Worm (Caenorhabditis elegans) whole organism, L2 larva: ENCODE measurements around the gene let-711.

ENCODE experiments used
- F13H6.1 ChIP-seq: sonication (generic microtip); optimal IDR thresholded peaks from 2 replicates; lab custom pipeline; 2016; ENCODE audit warnings: missing genetic modification characterization, missing compliant biosample characterization
- ama-1 ChIP-seq: fragments of 150-350 bp; optimal IDR thresholded peaks from 2 replicates; lab custom pipeline; 2018; ENCODE audit warnings: inconsistent platforms
- blmp-1 ChIP-seq: sonication (generic microtip); optimal IDR thresholded peaks from 2 replicates; lab custom pipeline; 2017; ENCODE audit warnings: missing genetic modification characterization, mild to moderate bottlenecking, missing compliant biosample characterization, antibody characterized with exemption, moderate library complexity; ENCODE audit not compliant: insufficient read depth
- egl-27 ChIP-seq: sonication (generic microtip); optimal IDR thresholded peaks from 3 replicates; lab custom pipeline; 2017; ENCODE audit warnings: missing biosample characterization, missing genetic modification reagents, missing genetic modification characterization
- nhr-21 ChIP-seq: fragments of 150-350 bp; optimal IDR thresholded peaks from 2 replicates; lab custom pipeline; 2014; ENCODE audit warnings: missing biosample characterization, missing genetic modification characterization
- nhr-77 ChIP-seq: fragments of 150-350 bp; optimal IDR thresholded peaks from 2 replicates; lab custom pipeline; 2014; ENCODE audit warnings: missing biosample characterization, missing genetic modification characterization
- unc-55 ChIP-seq: fragments of 150-350 bp; sonication (generic microtip); optimal IDR thresholded peaks from 3 replicates; lab custom pipeline; 2014; ENCODE audit warnings: missing biosample characterization, missing genetic modification reagents, missing genetic modification characterization
- zag-1 ChIP-seq: fragments of 150-350 bp; optimal IDR thresholded peaks from 2 replicates; lab custom pipeline; 2014; ENCODE audit warnings: missing biosample characterization, missing genetic modification characterization
- ztf-11 ChIP-seq: sonication (generic microtip); optimal IDR thresholded peaks from 2 replicates; lab custom pipeline; 2017; ENCODE audit warnings: missing biosample characterization, missing genetic modification characterization

- TF ChIP-seq zag-1 (tag; lab: Kevin White, UChicago) = no peak
- TF ChIP-seq ztf-11 (tag; lab: Kevin White, UChicago) = no peak
- no peak for TF ChIP-seq nhr-21 (tag; lab: Kevin White, UChicago)
- no peak for TF ChIP-seq F13H6.1 (tag; lab: Kevin White, UChicago)
- no peak for TF ChIP-seq nhr-77 (tag; lab: Kevin White, UChicago)
- TF ChIP-seq unc-55 = no peak
- no peak for TF ChIP-seq blmp-1 (tag; lab: Kevin White, UChicago)
- no peak for TF ChIP-seq ama-1 (lab: Kevin White, UChicago)
- TF ChIP-seq egl-27 = no peak
Observed at ce11 chrIII:6970744-6971143, 24.2 kb downstream of the let-711 start.
